Fruit fly (Drosophila melanogaster): ENCODE results near the gene Pgant8.

DNA sequence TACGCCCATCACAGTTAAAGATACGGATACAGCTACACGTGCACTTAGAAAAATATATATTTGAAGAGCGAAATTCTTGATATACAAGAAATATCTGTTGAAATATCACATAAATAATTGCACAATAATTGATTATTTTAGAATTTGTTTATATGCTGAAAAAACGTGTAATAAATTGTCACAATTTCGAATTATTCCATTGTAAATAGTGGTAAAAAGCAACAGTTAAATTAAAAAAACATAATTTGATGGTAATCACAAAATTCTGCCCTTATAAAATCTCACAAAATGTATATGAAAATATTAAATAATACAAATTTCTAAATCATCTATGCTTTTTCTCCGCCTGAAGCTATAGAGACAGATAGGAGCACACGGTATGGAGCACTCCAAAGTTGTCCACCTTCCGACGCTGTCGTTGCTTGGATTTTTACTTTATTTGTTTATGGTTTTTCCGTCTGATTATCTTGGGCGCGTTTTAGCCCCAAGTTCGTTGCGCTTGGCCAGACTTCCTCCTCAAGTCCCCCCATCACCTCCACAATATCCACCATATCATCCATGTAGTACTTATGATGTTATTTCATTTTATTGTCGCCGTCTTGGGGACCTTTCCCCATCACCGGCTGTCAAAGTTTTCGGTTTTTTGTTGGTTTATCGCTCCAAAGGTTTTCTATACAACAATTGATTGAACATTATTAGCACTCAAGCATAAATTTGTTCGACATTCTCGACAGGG, 20.7 kb downstream of the Pgant8 start:
- no peak for TF ChIP-seq lola (GFP tag; optimal IDR thresholded peaks at IDR 0.05)
- TF ChIP-seq CrebA (GFP tag; optimal IDR thresholded peaks at IDR 0.05; ENCODE audit: borderline replicate concordance) = no peak
- TF ChIP-seq OdsH (GFP tag; optimal IDR thresholded peaks at IDR 0.05) = peak; percentile 48
- TF ChIP-seq psq (GFP tag; optimal IDR thresholded peaks at IDR 0.05) = peak; percentile 24
- no peak for TF ChIP-seq CG9705 (GFP tag; optimal IDR thresholded peaks at IDR 0.05)
- TF ChIP-seq brk (GFP tag; optimal IDR thresholded peaks at IDR 0.05) = no peak
- TF ChIP-seq usp (GFP tag; optimal IDR thresholded peaks at IDR 0.05) = no peak
